Worm (Caenorhabditis elegans): ENCODE data around the gene srbc-40.

The srbc-40 gene

DNA sequence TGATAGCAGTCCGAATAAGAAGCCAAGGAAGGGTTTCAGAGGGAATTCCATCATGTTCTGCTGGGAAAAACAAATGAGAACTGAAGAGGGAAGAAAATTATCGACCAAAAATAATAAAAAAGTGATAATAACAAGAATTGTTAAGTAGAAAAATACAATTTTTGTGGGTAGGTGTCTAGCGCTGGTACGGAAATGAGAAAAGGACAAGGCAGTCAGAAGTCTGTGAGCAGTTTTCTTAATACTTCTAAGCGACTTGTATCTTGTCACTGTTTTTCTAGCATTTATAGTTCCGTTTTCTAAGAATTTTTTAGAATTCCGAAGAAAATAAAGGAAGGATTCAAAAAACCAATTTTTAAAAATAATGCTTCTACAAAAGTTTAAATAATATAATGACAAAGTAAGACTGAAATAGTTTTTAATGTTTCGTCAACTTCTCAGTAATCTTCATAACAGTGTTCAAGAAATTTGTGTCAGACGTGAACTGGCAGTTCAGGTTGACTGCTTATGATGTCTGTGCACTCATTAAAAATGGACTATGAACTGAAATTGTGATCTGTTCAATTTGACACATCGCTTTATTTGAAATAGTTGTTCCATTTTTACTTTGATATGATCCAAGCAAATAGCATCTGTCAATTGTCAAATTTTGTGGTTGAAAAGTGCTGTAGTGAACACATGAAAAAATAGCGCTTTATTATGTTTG lies 26.8 kb downstream of the srbc-40 start, which contains the start of gene srx-4:
Gene srx-4, minus strand, starts transcription at position 51 of the 703 bp plus-strand sequence.
- TF ChIP-seq elt-3 (tag; optimal IDR thresholded peaks at IDR 0.05) (no peak), unc-120 (tag; optimal IDR thresholded peaks at IDR 0.05; ENCODE audit: poor library complexity, severe bottlenecking) (no peak), unc-39 (tag; optimal IDR thresholded peaks at IDR 0.05) (no peak), elt-1 (tag; optimal IDR thresholded peaks at IDR 0.05; ENCODE audit: borderline replicate concordance, insufficient read depth) (no peak), M03D4.4 (tag; optimal IDR thresholded peaks at IDR 0.05) (no peak), bed-3 (GFP tag; optimal IDR thresholded peaks at IDR 0.05) (no peak), mls-2 (tag; optimal IDR thresholded peaks at IDR 0.05) (no peak), mep-1 (tag; optimal IDR thresholded peaks at IDR 0.05) (no peak), drap-1 (GFP tag; optimal IDR thresholded peaks at IDR 0.05) (no peak), tbx-8 (GFP tag; optimal IDR thresholded peaks at IDR 0.05) (no peak), unc-62 (GFP tag; optimal IDR thresholded peaks at IDR 0.05) (no peak), nhr-28 (tag; optimal IDR thresholded peaks at IDR 0.05) (no peak), nhr-76 (tag; optimal IDR thresholded peaks at IDR 0.05) (no peak), nhr-237 (tag; optimal IDR thresholded peaks at IDR 0.05) (no peak), nhr-12 (tag; optimal IDR thresholded peaks at IDR 0.05) (no peak), nhr-2 (tag; optimal IDR thresholded peaks at IDR 0.05) (no peak), snpc-4 (tag; optimal IDR thresholded peaks at IDR 0.05) (no peak), flh-1 (GFP tag; optimal IDR thresholded peaks at IDR 0.05) (no peak), ceh-83 (GFP tag; optimal IDR thresholded peaks at IDR 0.05) (no peak)

ce11 chrV:689538-689937 lies 30.1 kb downstream of the srbc-40 start:
- no peak for TF ChIP-seq zip-8 (tag; optimal IDR thresholded peaks at IDR 0.05)
- TF ChIP-seq ces-1 (GFP tag; optimal IDR thresholded peaks at IDR 0.05) = no peak
- no peak for TF ChIP-seq cnd-1 (tag; optimal IDR thresholded peaks at IDR 0.05)
- TF ChIP-seq blmp-1 (tag; optimal IDR thresholded peaks at IDR 0.05) = no peak
- no peak for TF ChIP-seq bed-3 (GFP tag; optimal IDR thresholded peaks at IDR 0.05)
- TF ChIP-seq mls-2 (tag; optimal IDR thresholded peaks at IDR 0.05) = no peak
- no peak for TF ChIP-seq ceh-83 (GFP tag; optimal IDR thresholded peaks at IDR 0.05)
- no peak for TF ChIP-seq nhr-2 (tag; optimal IDR thresholded peaks at IDR 0.05)
- no peak for TF ChIP-seq mab-5 (tag; optimal IDR thresholded peaks at IDR 0.05)
- TF ChIP-seq nhr-12 (tag; optimal IDR thresholded peaks at IDR 0.05) = no peak

ce11 chrV:687384-687783 lies 32.2 kb downstream of the srbc-40 start, which contains the start of gene H25P19.1:
Gene H25P19.1, plus strand, starts transcription at chrV:687684.
- TF ChIP-seq bed-3 (GFP tag; optimal IDR thresholded peaks at IDR 0.05) (no peak), elt-1 (tag; optimal IDR thresholded peaks at IDR 0.05; ENCODE audit: borderline replicate concordance, insufficient read depth) (no peak), mep-1 (tag; optimal IDR thresholded peaks at IDR 0.05) (no peak), lin-32 (GFP tag; optimal IDR thresholded peaks at IDR 0.05) (no peak), snpc-4 (tag; optimal IDR thresholded peaks at IDR 0.05) (no peak), drap-1 (GFP tag; optimal IDR thresholded peaks at IDR 0.05) (no peak)

DNA sequence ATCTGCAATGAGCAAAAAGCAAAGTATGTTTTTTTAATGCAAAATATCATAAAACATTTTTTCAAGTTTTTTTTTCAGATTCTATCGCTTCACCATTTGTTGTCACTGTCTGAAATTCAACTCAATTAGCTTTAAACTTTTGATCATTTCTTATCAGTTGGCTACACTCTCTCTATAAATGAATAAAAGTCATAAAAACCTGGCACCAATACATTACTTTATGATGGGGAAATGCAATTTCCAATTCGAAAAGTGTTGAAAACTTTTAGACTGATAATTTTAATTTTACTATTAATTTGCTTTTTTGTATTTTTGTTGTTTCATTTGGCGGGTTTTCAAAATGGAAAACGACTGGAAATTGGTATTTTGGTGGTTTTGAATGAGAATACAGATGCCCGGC lies 35.8 kb downstream of the srbc-40 start, which contains the start of gene F31F4.1:
Gene F31F4.1, plus strand, starts transcription at position 203 of the 400 bp plus-strand sequence.
- no peak for TF ChIP-seq nhr-12 (tag; optimal IDR thresholded peaks at IDR 0.05)
- TF ChIP-seq zip-8 (tag; optimal IDR thresholded peaks at IDR 0.05) = no peak

DNA sequence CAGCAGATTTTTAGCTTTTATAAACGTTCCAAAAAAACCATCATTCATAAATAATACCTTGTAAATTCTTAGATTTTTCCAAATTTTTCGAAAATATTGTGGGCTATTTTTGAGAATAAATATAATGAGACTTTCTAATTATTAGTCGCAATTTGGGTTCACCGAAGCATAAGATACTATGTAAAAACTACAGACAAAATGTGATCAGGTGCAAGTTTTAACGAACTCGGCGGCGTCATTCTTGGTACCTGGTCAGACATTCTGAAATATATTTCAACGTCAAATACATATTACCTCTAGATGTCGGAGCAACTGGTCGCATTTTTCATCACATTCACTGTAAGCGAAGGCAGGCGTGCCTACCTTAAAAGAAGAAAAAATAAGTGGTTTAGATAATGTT lies 37.6 kb downstream of the srbc-40 start, which contains the start of gene srx-23:
Gene srx-23, plus strand, starts transcription at position 301 of the 400 bp plus-strand sequence.
- TF ChIP-seq sptf-1 (tag; optimal IDR thresholded peaks at IDR 0.05) (no peak), cnd-1 (tag; optimal IDR thresholded peaks at IDR 0.05) (no peak), bed-3 (GFP tag; optimal IDR thresholded peaks at IDR 0.05) (no peak), unc-39 (tag; optimal IDR thresholded peaks at IDR 0.05) (no peak), ces-1 (GFP tag; optimal IDR thresholded peaks at IDR 0.05) (no peak), zip-8 (tag; optimal IDR thresholded peaks at IDR 0.05) (no peak), M03D4.4 (tag; optimal IDR thresholded peaks at IDR 0.05) (no peak), nhr-76 (tag; optimal IDR thresholded peaks at IDR 0.05) (no peak), nhr-2 (tag; optimal IDR thresholded peaks at IDR 0.05) (no peak), lin-32 (GFP tag; optimal IDR thresholded peaks at IDR 0.05) (no peak), blmp-1 (tag; optimal IDR thresholded peaks at IDR 0.05) (no peak), nhr-237 (tag; optimal IDR thresholded peaks at IDR 0.05) (no peak), mls-2 (tag; optimal IDR thresholded peaks at IDR 0.05) (no peak)

ce11 chrV:679663-680062 lies 40.0 kb downstream of the srbc-40 start, which contains the start of gene srx-22:
Gene srx-22, plus strand, starts transcription at chrV:679963.
- TF ChIP-seq nhr-76 (tag; optimal IDR thresholded peaks at IDR 0.05) = no peak
- TF ChIP-seq cnd-1 (tag; optimal IDR thresholded peaks at IDR 0.05) = no peak
- no peak for TF ChIP-seq blmp-1 (tag; optimal IDR thresholded peaks at IDR 0.05)
- TF ChIP-seq nhr-237 (tag; optimal IDR thresholded peaks at IDR 0.05) = no peak
- TF ChIP-seq pha-4 (tag; optimal IDR thresholded peaks at IDR 0.05) = no peak
